Worm (Caenorhabditis elegans) whole organism, young adult: ENCODE measurements around the gene imb-2.
A peak's percentile ranks its signal among the peaks of the same experiment; 100 is the strongest.

Experiments used
- F37B4.10 ChIP-seq: fragments of 200-800 bp; sonication (Bioruptor generic); IDR thresholded peaks from 2 replicates; pipeline ENCODE4 v1.3.6; 2022; ENCODE audit warnings: missing genetic modification characterization, missing compliant biosample characterization
- F39B2.1 ChIP-seq: fragments of 200-800 bp; sonication (Bioruptor generic); IDR thresholded peaks from 2 replicates; pipeline ENCODE4 v1.3.6; 2022; ENCODE audit warnings: missing genetic modification reagents, missing genetic modification characterization, missing compliant biosample characterization
- F52B5.7 ChIP-seq: sonication (generic microtip); optimal IDR thresholded peaks from 2 replicates; lab custom pipeline; 2016; ENCODE audit warnings: mild to moderate bottlenecking, missing genetic modification characterization, missing compliant biosample characterization
- F57C9.4 ChIP-seq: sonication (generic microtip); optimal IDR thresholded peaks from 2 replicates; lab custom pipeline; 2017; ENCODE audit warnings: mild to moderate bottlenecking, missing genetic modification characterization, missing compliant biosample characterization
- K12H6.12 ChIP-seq: fragments of 200-800 bp; sonication (Bioruptor generic); optimal IDR thresholded peaks from 2 replicates; lab custom pipeline; 2018; ENCODE audit warnings: mild to moderate bottlenecking, missing genetic modification characterization, missing compliant biosample characterization
- T26A5.8 ChIP-seq: sonication (generic microtip); optimal IDR thresholded peaks from 2 replicates; lab custom pipeline; 2016; ENCODE audit warnings: missing genetic modification characterization, missing compliant biosample characterization
- Y56A3A.18 ChIP-seq: fragments of 200-800 bp; sonication (Bioruptor generic); IDR thresholded peaks from 2 replicates; pipeline ENCODE4 v1.3.6; 2022; ENCODE audit warnings: missing genetic modification reagents, missing genetic modification characterization, missing compliant biosample characterization
- Y79H2A.3 ChIP-seq: fragments of 200-800 bp; sonication (Bioruptor generic); conservative IDR thresholded peaks from 2 replicates; pipeline ENCODE4 v1.3.6; 2022; ENCODE audit warnings: missing genetic modification reagents, missing genetic modification characterization, missing compliant biosample characterization
- akir-1 ChIP-seq: fragments of 200-800 bp; sonication (Bioruptor generic); optimal IDR thresholded peaks from 2 replicates; lab custom pipeline; 2018; ENCODE audit warnings: mild to moderate bottlenecking, missing genetic modification characterization, moderate library complexity, missing compliant biosample characterization
- aptf-3 ChIP-seq: fragments of 200-800 bp; sonication (Bioruptor generic); IDR thresholded peaks from 2 replicates; pipeline ENCODE4 v1.3.6; 2022; ENCODE audit warnings: missing genetic modification characterization, missing compliant biosample characterization
- atf-7 ChIP-seq: sonication (generic microtip); optimal IDR thresholded peaks from 2 replicates; lab custom pipeline; 2017; ENCODE audit warnings: mild to moderate bottlenecking, missing genetic modification characterization, missing compliant biosample characterization
- attf-5 ChIP-seq: fragments of 200-800 bp; sonication (Bioruptor generic); optimal IDR thresholded peaks from 2 replicates; lab custom pipeline; 2018; ENCODE audit warnings: mild to moderate bottlenecking, missing genetic modification characterization, missing compliant biosample characterization
- cebp-2 ChIP-seq: fragments of 200-800 bp; sonication (Bioruptor generic); IDR thresholded peaks from 2 replicates; pipeline ENCODE4 v1.3.6; 2022; ENCODE audit warnings: missing genetic modification characterization, missing compliant biosample characterization
- dox-1 ChIP-seq: fragments of 200-800 bp; sonication (Bioruptor generic); IDR thresholded peaks from 2 replicates; pipeline ENCODE4 v1.3.6; 2022; ENCODE audit warnings: missing genetic modification reagents, missing genetic modification characterization, missing compliant biosample characterization
- egrh-3 ChIP-seq: fragments of 200-800 bp; sonication (Bioruptor generic); IDR thresholded peaks from 2 replicates; pipeline ENCODE4 v1.3.6; 2022; ENCODE audit warnings: missing genetic modification reagents, missing genetic modification characterization, missing compliant biosample characterization
- ekl-4 ChIP-seq: fragments of 200-800 bp; sonication (Bioruptor generic); IDR thresholded peaks from 2 replicates; pipeline ENCODE4 v1.3.6; 2022; ENCODE audit warnings: missing genetic modification reagents, missing genetic modification characterization, missing compliant biosample characterization
- hlh-26 ChIP-seq: fragments of 200-800 bp; sonication (Bioruptor generic); conservative IDR thresholded peaks from 2 replicates; pipeline ENCODE4 v1.3.6; 2022; ENCODE audit warnings: missing genetic modification reagents, missing genetic modification characterization, missing compliant biosample characterization
- hsf-1 ChIP-seq: fragments of 200-800 bp; sonication (Bioruptor generic); IDR thresholded peaks from 2 replicates; pipeline ENCODE4 v1.3.6; 2022; ENCODE audit warnings: missing genetic modification reagents, missing genetic modification characterization, missing compliant biosample characterization
- lag-1 ChIP-seq: fragments of 200-800 bp; sonication (Bioruptor generic); IDR thresholded peaks from 2 replicates; pipeline ENCODE4 v1.3.6; 2022; ENCODE audit warnings: missing genetic modification reagents, missing genetic modification characterization, missing compliant biosample characterization
- lin-26 ChIP-seq: fragments of 200-800 bp; sonication (Bioruptor generic); IDR thresholded peaks from 2 replicates; pipeline ENCODE4 v1.3.6; 2022; ENCODE audit warnings: missing genetic modification reagents, missing genetic modification characterization, missing compliant biosample characterization
- lin-35 ChIP-seq, 3 experiments: fragments of 150-350 bp in 2 of 3; sonication (generic microtip) in 1 of 3; optimal IDR thresholded peaks; 2 replicates each; lab custom pipeline; 2014 to 2018; ENCODE audit warnings: missing biosample characterization in 3 of 3, missing genetic modification characterization in 3 of 3, missing genetic modification reagents in 3 of 3
- lin-40 ChIP-seq: sonication (generic microtip); optimal IDR thresholded peaks from 2 replicates; lab custom pipeline; 2016; ENCODE audit warnings: missing genetic modification characterization, mild to moderate bottlenecking, missing compliant biosample characterization, missing genotype, missing genetic modification reagents
- madf-6 ChIP-seq: fragments of 200-800 bp; sonication (Bioruptor generic); IDR thresholded peaks from 2 replicates; pipeline ENCODE4 v1.3.6; 2022; ENCODE audit warnings: missing genetic modification reagents, missing genetic modification characterization, missing compliant biosample characterization
- madf-8 ChIP-seq: fragments of 200-800 bp; sonication (Bioruptor generic); conservative IDR thresholded peaks from 2 replicates; pipeline ENCODE4 v1.3.6; 2022; ENCODE audit warnings: missing genetic modification reagents, missing genetic modification characterization, missing compliant biosample characterization
- nhr-27 ChIP-seq: fragments of 200-800 bp; sonication (Bioruptor generic); optimal IDR thresholded peaks from 2 replicates; lab custom pipeline; 2018; ENCODE audit warnings: mild to moderate bottlenecking, missing genetic modification characterization, moderate library complexity, missing compliant biosample characterization
- pbrm-1 ChIP-seq: fragments of 200-800 bp; sonication (Bioruptor generic); IDR thresholded peaks from 2 replicates; pipeline ENCODE4 v1.3.6; 2022; ENCODE audit warnings: missing genetic modification reagents, missing genetic modification characterization, missing compliant biosample characterization
- repo-1 ChIP-seq: sonication (generic microtip); optimal IDR thresholded peaks from 2 replicates; lab custom pipeline; 2017; ENCODE audit warnings: mild to moderate bottlenecking, missing genetic modification characterization, missing compliant biosample characterization
- snpc-4 ChIP-seq, 5 experiments: fragments of 150-350 bp in 1 of 5; sonication (generic microtip) in 4 of 5; optimal IDR thresholded peaks; 2 replicates each; lab custom pipeline; 2014 to 2018; ENCODE audit warnings: missing genetic modification characterization in 5 of 5, missing biosample characterization in 3 of 5, antibody characterized with exemption in 2 of 5, mild to moderate bottlenecking in 2 of 5, missing compliant biosample characterization in 2 of 5, missing genotype in 2 of 5, moderate library complexity in 2 of 5, missing genetic modification reagents in 1 of 5
- somi-1 ChIP-seq: fragments of 200-800 bp; sonication (Bioruptor generic); optimal IDR thresholded peaks from 2 replicates; lab custom pipeline; 2018; ENCODE audit warnings: mild to moderate bottlenecking, missing genetic modification characterization, missing compliant biosample characterization
- tlf-1 ChIP-seq: fragments of 200-800 bp; sonication (Bioruptor generic); optimal IDR thresholded peaks from 2 replicates; lab custom pipeline; 2018; ENCODE audit warnings: mild to moderate bottlenecking, missing genetic modification characterization, missing compliant biosample characterization
- zfh-2 ChIP-seq: fragments of 200-800 bp; sonication (Bioruptor generic); conservative IDR thresholded peaks from 2 replicates; pipeline ENCODE4 v1.3.6; 2022; ENCODE audit warnings: missing genetic modification reagents, missing genetic modification characterization, missing compliant biosample characterization

Gene imb-2

ce11 chrII:14365182-14365751 lies at the start of gene imb-2 (continued):
- no peak for TF ChIP-seq ekl-4 (GFP tag; lab: Robert Waterston, UW)
- peak in 1 of 3 experiments; percentile 73 for TF ChIP-seq lin-35 (GFP tag; optimal IDR thresholded peaks at IDR 0.05; lab: Kevin White, UChicago)
- no peak for TF ChIP-seq lag-1 (GFP tag; lab: Robert Waterston, UW)
- peak; percentile 54 for TF ChIP-seq dox-1 (GFP tag; lab: Robert Waterston, UW)
- no peak for TF ChIP-seq snpc-4 (GFP tag; optimal IDR thresholded peaks at IDR 0.05; lab: Kevin White, UChicago)
- TF ChIP-seq snpc-4 (tag; optimal IDR thresholded peaks at IDR 0.05; lab: Kevin White, UChicago) = peak in 2 of 4 experiments; percentile 20 to 38
- TF ChIP-seq nhr-27 (tag; lab: Kevin White, UChicago) = no peak
- TF ChIP-seq lin-40 (tag; lab: Kevin White, UChicago) = peak; percentile 36
- TF ChIP-seq K12H6.12 (tag; lab: Kevin White, UChicago) = peak; percentile 60
- no peak for TF ChIP-seq F57C9.4 (tag; lab: Kevin White, UChicago)
- TF ChIP-seq hsf-1 (GFP tag; lab: Robert Waterston, UW) = no peak
- TF ChIP-seq Y79H2A.3 (GFP tag; lab: Robert Waterston, UW) = no peak
- TF ChIP-seq atf-7 (tag; lab: Kevin White, UChicago) = no peak
- TF ChIP-seq egrh-3 = no peak
- no peak for TF ChIP-seq F52B5.7 (tag; lab: Kevin White, UChicago)
- TF ChIP-seq tlf-1 (GFP tag; lab: Kevin White, UChicago) = no peak
- TF ChIP-seq madf-8 (GFP tag; lab: Robert Waterston, UW) = peak; percentile 49

ce11 chrII:14318027-14318426 lies 47.5 kb upstream of the imb-2 start, which contains the start of gene Y54G11A.14:
Y54G11A.14 (plus strand) TSS chrII:14318158.
- TF ChIP-seq repo-1 (tag; lab: Kevin White, UChicago) (no peak), akir-1 (GFP tag; lab: Kevin White, UChicago) (peak; percentile 3), egrh-3 (peak; percentile 68), zfh-2 (peak; percentile 76; the same call in 1 of the 2 replicates)

ce11 chrII:14319227-14319626 lies 46.3 kb upstream of the imb-2 start:
- TF ChIP-seq attf-5 (peak; percentile 11), somi-1 (GFP tag; lab: Kevin White, UChicago) (no peak), Y56A3A.18 (GFP tag; lab: Robert Waterston, UW) (0 out of 2 replicates have a peak, but pooled peaks have one; percentile 21), zfh-2 (peak; percentile 88; the same call in 1 of the 2 replicates), lin-26 (GFP tag; lab: Robert Waterston, UW) (0 out of 2 replicates have a peak, but pooled peaks have one; percentile 9), K12H6.12 (tag; lab: Kevin White, UChicago) (no peak), egrh-3 (peak; percentile 85)

DNA sequence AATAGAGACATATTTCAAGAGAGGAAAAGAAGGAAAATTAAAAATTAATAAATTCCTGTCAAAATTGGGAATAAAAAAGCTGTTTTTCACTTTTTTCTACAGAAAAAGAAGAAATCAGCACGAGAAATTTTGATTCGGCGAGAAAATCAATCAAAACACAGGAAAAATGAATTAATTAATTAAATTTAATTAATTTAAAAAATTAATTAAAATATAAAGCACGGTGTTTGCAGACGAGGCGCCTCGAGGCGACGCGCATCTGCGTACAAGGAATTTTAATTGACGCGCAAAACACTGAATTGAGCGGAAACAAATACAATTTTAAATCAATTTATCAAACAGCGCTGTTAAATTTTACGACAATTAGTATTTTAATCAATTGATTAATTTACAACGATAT lies 44.3 kb upstream of the imb-2 start:
- TF ChIP-seq T26A5.8 (tag; lab: Kevin White, UChicago) (no peak), hlh-26 (no peak), ekl-4 (GFP tag; lab: Robert Waterston, UW) (no peak), F39B2.1 (GFP tag; lab: Robert Waterston, UW) (no peak), F37B4.10 (GFP tag; lab: Robert Waterston, UW) (no peak)

ce11 chrII:14344166-14344565 lies 21.3 kb upstream of the imb-2 start, which contains the start of gene ddl-3:
ddl-3 (minus strand) TSS chrII:14344454.
- TF ChIP-seq pbrm-1 (GFP tag; lab: Robert Waterston, UW) (0 out of 2 replicates have a peak, but pooled peaks have one; percentile 34), madf-6 (GFP tag; lab: Robert Waterston, UW) (0 out of 2 replicates have a peak, but pooled peaks have one; percentile 21), cebp-2 (GFP tag; lab: Robert Waterston, UW) (0 out of 2 replicates have a peak, but pooled peaks have one; percentile 70), aptf-3 (0 out of 2 replicates have a peak, but pooled peaks have one; percentile 42)
